Fruit fly (Drosophila melanogaster) whole organism, embryonic: Measurements from ENCODE around the gene CG13842.

ENCODE experiments used
- Ada2b ChIP-seq: fragments of 200-800 bp; sonication (Bioruptor generic); IDR thresholded peaks from 2 replicates; pipeline ENCODE4 v1.3.6; 2022; ENCODE audit warnings: missing biosample characterization, missing genetic modification characterization
- Bgb ChIP-seq: fragments of 200-800 bp; sonication (Bioruptor generic); IDR thresholded peaks from 2 replicates; pipeline ENCODE4 v1.3.6; 2022; ENCODE audit warnings: missing biosample characterization, missing genetic modification characterization; ENCODE audit not compliant: partially characterized antibody
- C15 ChIP-seq: fragments of 200-800 bp; sonication (Bioruptor generic); IDR thresholded peaks from 3 replicates; pipeline ENCODE4 v1.3.6; 2022; ENCODE audit warnings: missing biosample characterization, missing genetic modification characterization
- CG10565 ChIP-seq: fragments of 200-800 bp; sonication (Bioruptor generic); optimal IDR thresholded peaks from 3 replicates; lab custom pipeline; 2016; ENCODE audit warnings: missing biosample characterization, mild to moderate bottlenecking, missing genetic modification characterization
- CG10654 ChIP-seq: fragments of 200-800 bp; sonication (Bioruptor generic); optimal IDR thresholded peaks from 2 replicates; lab custom pipeline; 2016; ENCODE audit warnings: missing biosample characterization, missing genetic modification characterization
- CG11695 ChIP-seq: fragments of 200-800 bp; sonication (Bioruptor generic); IDR thresholded peaks from 3 replicates; pipeline ENCODE4 v1.3.6; 2022; ENCODE audit warnings: missing biosample characterization, missing genetic modification characterization
- CG17802 ChIP-seq: fragments of 200-800 bp; sonication (Bioruptor generic); optimal IDR thresholded peaks from 2 replicates; lab custom pipeline; 2018; ENCODE audit warnings: missing biosample characterization, mild to moderate bottlenecking, missing genetic modification characterization, moderate library complexity
- CG18011 ChIP-seq: fragments of 200-800 bp; sonication (Bioruptor generic); optimal IDR thresholded peaks from 2 replicates; lab custom pipeline; 2017; ENCODE audit warnings: missing biosample characterization, missing genetic modification characterization, mild to moderate bottlenecking, moderate library complexity, missing genotype
- CG2120 ChIP-seq: fragments of 200-800 bp; sonication (Bioruptor generic); optimal IDR thresholded peaks from 3 replicates; lab custom pipeline; 2016; ENCODE audit warnings: missing biosample characterization, missing genetic modification characterization
- CG2678 ChIP-seq: fragments of 200-800 bp; sonication (Bioruptor generic); optimal IDR thresholded peaks from 3 replicates; lab custom pipeline; 2019; ENCODE audit warnings: missing biosample characterization, mild to moderate bottlenecking, missing genetic modification characterization, moderate library complexity
- CG2712 ChIP-seq: fragments of 200-800 bp; optimal IDR thresholded peaks from 3 replicates; lab custom pipeline; 2019; ENCODE audit warnings: missing biosample characterization, mild to moderate bottlenecking, missing genetic modification characterization, moderate library complexity
- CG4328 ChIP-seq: fragments of 200-800 bp; sonication (Bioruptor generic); optimal IDR thresholded peaks from 3 replicates; lab custom pipeline; 2017; ENCODE audit warnings: missing biosample characterization, missing genetic modification reagents, missing genetic modification characterization
- CG6254 ChIP-seq: fragments of 200-800 bp; sonication (Bioruptor generic); optimal IDR thresholded peaks from 3 replicates; lab custom pipeline; 2017; ENCODE audit warnings: mild to moderate bottlenecking, missing biosample characterization, missing genetic modification reagents, missing genetic modification characterization
- CG6791 ChIP-seq: fragments of 200-800 bp; sonication (Bioruptor generic); IDR thresholded peaks from 3 replicates; pipeline ENCODE4 v1.3.6; 2022; ENCODE audit warnings: missing biosample characterization, missing genetic modification characterization; ENCODE audit not compliant: partially characterized antibody
- CG8281 ChIP-seq: fragments of 200-800 bp; sonication (Bioruptor generic); optimal IDR thresholded peaks from 2 replicates; lab custom pipeline; 2018; ENCODE audit warnings: missing biosample characterization, mild to moderate bottlenecking, missing genetic modification characterization, moderate library complexity
- CG8924 ChIP-seq: fragments of 200-800 bp; optimal IDR thresholded peaks from 3 replicates; lab custom pipeline; 2019; ENCODE audit warnings: missing biosample characterization, mild to moderate bottlenecking, missing genetic modification characterization, moderate library complexity
- CG9437 ChIP-seq: fragments of 200-800 bp; sonication (Bioruptor generic); optimal IDR thresholded peaks from 2 replicates; lab custom pipeline; 2018; ENCODE audit warnings: missing biosample characterization, mild to moderate bottlenecking, missing genetic modification characterization
- CG9609 ChIP-seq: fragments of 200-800 bp; sonication (Bioruptor generic); optimal IDR thresholded peaks from 3 replicates; lab custom pipeline; 2016; ENCODE audit warnings: missing biosample characterization, missing genetic modification characterization
- CTCF ChIP-seq: fragments of 200-800 bp; sonication (Bioruptor generic); optimal IDR thresholded peaks from 2 replicates; lab custom pipeline; 2017; ENCODE audit warnings: missing biosample characterization, mild to moderate bottlenecking, missing genetic modification characterization, moderate library complexity
- Chrac-16 ChIP-seq: fragments of 200-800 bp; sonication (Bioruptor generic); optimal IDR thresholded peaks from 3 replicates; lab custom pipeline; 2016; ENCODE audit warnings: missing biosample characterization, missing genetic modification characterization
- Deaf1 ChIP-seq: fragments of 200-800 bp; optimal IDR thresholded peaks from 3 replicates; lab custom pipeline; 2019; ENCODE audit warnings: missing biosample characterization, mild to moderate bottlenecking, missing genetic modification characterization, moderate library complexity
- Dek ChIP-seq: fragments of 200-800 bp; sonication (Bioruptor generic); optimal IDR thresholded peaks from 3 replicates; lab custom pipeline; 2019; ENCODE audit warnings: missing biosample characterization, mild to moderate bottlenecking, missing genetic modification characterization, moderate library complexity
- Dll ChIP-seq: fragments of 200-800 bp; sonication (Bioruptor generic); IDR thresholded peaks from 4 replicates; pipeline ENCODE4 v1.3.6; 2022; ENCODE audit warnings: missing biosample characterization, missing genetic modification characterization; ENCODE audit not compliant: partially characterized antibody
- Eip74EF ChIP-seq, 2 experiments: fragments of 200-800 bp in 1 of 2; fragments of >200 bp in 1 of 2; sonication (Bioruptor generic) in 1 of 2; optimal IDR thresholded peaks; 2 replicates each; lab custom pipeline; 2017 to 2019; ENCODE audit warnings: missing biosample characterization in 2 of 2, missing genetic modification characterization in 2 of 2, mild to moderate bottlenecking in 1 of 2, moderate library complexity in 1 of 2
- HLHmδ ChIP-seq: fragments of 200-800 bp; sonication (Bioruptor generic); optimal IDR thresholded peaks from 2 replicates; lab custom pipeline; 2018; ENCODE audit warnings: missing biosample characterization, mild to moderate bottlenecking, missing genetic modification characterization, moderate library complexity
- Lim3 ChIP-seq: fragments of 200-800 bp; sonication (Bioruptor generic); IDR thresholded peaks from 2 replicates; pipeline ENCODE4 v1.3.6; 2022; ENCODE audit warnings: missing biosample characterization, missing genetic modification characterization
- Mes4 ChIP-seq: fragments of 200-800 bp; sonication (Bioruptor generic); optimal IDR thresholded peaks from 2 replicates; lab custom pipeline; 2016; ENCODE audit warnings: missing biosample characterization, missing genetic modification characterization
- NfI ChIP-seq: fragments of 200-800 bp; sonication (Bioruptor generic); optimal IDR thresholded peaks from 3 replicates; lab custom pipeline; 2018; ENCODE audit warnings: missing biosample characterization, mild to moderate bottlenecking, missing genetic modification characterization, moderate library complexity
- Oaz ChIP-seq: fragments of 200-800 bp; sonication (Bioruptor generic); IDR thresholded peaks from 2 replicates; pipeline ENCODE4 v1.3.6; 2022; ENCODE audit warnings: missing biosample characterization, missing genetic modification characterization
- Ravus ChIP-seq: fragments of 200-800 bp; sonication (Bioruptor generic); IDR thresholded peaks from 2 replicates; pipeline ENCODE4 v1.3.6; 2022; ENCODE audit warnings: missing biosample characterization, missing genetic modification characterization
- Sry-β ChIP-seq: fragments of 200-800 bp; sonication (Bioruptor generic); optimal IDR thresholded peaks from 2 replicates; lab custom pipeline; 2018; ENCODE audit warnings: missing biosample characterization, mild to moderate bottlenecking, missing genetic modification characterization, moderate library complexity
- Tbp ChIP-seq: fragments of >200 bp; optimal IDR thresholded peaks from 2 replicates; lab custom pipeline; 2018; ENCODE audit warnings: missing biosample characterization, missing genetic modification characterization
- Usf ChIP-seq: fragments of 200-800 bp; sonication (Bioruptor generic); optimal IDR thresholded peaks from 2 replicates; lab custom pipeline; 2017; ENCODE audit warnings: missing genotype, missing biosample characterization, missing genetic modification characterization
- abd-A ChIP-seq: fragments of 200-800 bp; sonication (Bioruptor generic); optimal IDR thresholded peaks from 3 replicates; lab custom pipeline; 2019; ENCODE audit warnings: missing biosample characterization, mild to moderate bottlenecking, missing genetic modification characterization, moderate library complexity
- ash1 ChIP-seq: fragments of 200-800 bp; sonication (Bioruptor generic); optimal IDR thresholded peaks from 2 replicates; lab custom pipeline; 2018; ENCODE audit warnings: missing biosample characterization, mild to moderate bottlenecking, missing genetic modification characterization
- bsh ChIP-seq, 2 experiments: fragments of 200-800 bp; sonication (Bioruptor generic); optimal IDR thresholded peaks; 2 replicates each; lab custom pipeline; 2017 to 2018; ENCODE audit warnings: mild to moderate bottlenecking in 2 of 2, missing biosample characterization in 2 of 2, missing genetic modification characterization in 2 of 2, moderate library complexity in 1 of 2
- chinmo ChIP-seq: fragments of 200-800 bp; sonication (Bioruptor generic); IDR thresholded peaks from 4 replicates; pipeline ENCODE4 v1.3.6; 2022; ENCODE audit warnings: missing biosample characterization, missing genetic modification characterization; ENCODE audit not compliant: partially characterized antibody
- dmrt11E ChIP-seq: fragments of 200-800 bp; sonication (Bioruptor generic); optimal IDR thresholded peaks from 3 replicates; lab custom pipeline; 2018; ENCODE audit warnings: missing biosample characterization, mild to moderate bottlenecking, missing genetic modification characterization, moderate library complexity
- emc ChIP-seq: fragments of 200-800 bp; sonication (Bioruptor generic); optimal IDR thresholded peaks from 2 replicates; lab custom pipeline; 2016; ENCODE audit warnings: missing biosample characterization, missing genetic modification characterization
- en ChIP-seq: fragments of 200-800 bp; sonication (Bioruptor generic); optimal IDR thresholded peaks from 2 replicates; lab custom pipeline; 2016; ENCODE audit warnings: missing biosample characterization, missing genetic modification characterization
- ham ChIP-seq: fragments of 200-800 bp; sonication (Bioruptor generic); IDR thresholded peaks from 2 replicates; pipeline ENCODE4 v1.3.6; 2022; ENCODE audit warnings: missing biosample characterization, missing genetic modification characterization
- her ChIP-seq: fragments of 200-800 bp; sonication (Bioruptor generic); optimal IDR thresholded peaks from 2 replicates; lab custom pipeline; 2016; ENCODE audit warnings: missing biosample characterization, missing genetic modification characterization
- lilli ChIP-seq: fragments of 200-800 bp; sonication (Bioruptor generic); optimal IDR thresholded peaks from 3 replicates; lab custom pipeline; 2016; ENCODE audit warnings: missing biosample characterization, missing genetic modification characterization
- lmd ChIP-seq: fragments of 200-800 bp; sonication (Bioruptor generic); IDR thresholded peaks from 2 replicates; pipeline ENCODE4 v1.3.6; 2022; ENCODE audit warnings: missing biosample characterization, missing genetic modification characterization
- psq ChIP-seq: fragments of 200-800 bp; sonication (Bioruptor generic); optimal IDR thresholded peaks from 2 replicates; lab custom pipeline; 2017; ENCODE audit warnings: missing biosample characterization, missing genetic modification characterization
- rib ChIP-seq: fragments of 200-800 bp; sonication (Bioruptor generic); IDR thresholded peaks from 2 replicates; pipeline ENCODE4 v1.3.6; 2022; ENCODE audit warnings: missing biosample characterization, missing genetic modification characterization
- sc ChIP-seq, 3 experiments: fragments of >200 bp in 2 of 3; fragments of 200-800 bp in 1 of 3; sonication (Bioruptor generic) in 1 of 3; optimal IDR thresholded peaks; 2 replicates in 2 of 3; 3 replicates in 1 of 3; lab custom pipeline; 2017; ENCODE audit warnings: mild to moderate bottlenecking in 1 of 3, missing biosample characterization in 1 of 3, missing genetic modification characterization in 1 of 3, missing genetic modification reagents in 1 of 3
- sisA ChIP-seq: fragments of 200-800 bp; sonication (Bioruptor generic); IDR thresholded peaks from 2 replicates; pipeline ENCODE4 v1.3.6; 2022; ENCODE audit warnings: missing biosample characterization, missing genetic modification characterization
- tio ChIP-seq: fragments of 200-800 bp; sonication (Bioruptor generic); optimal IDR thresholded peaks from 2 replicates; lab custom pipeline; 2017; ENCODE audit warnings: missing biosample characterization, missing genetic modification characterization, inconsistent platforms

The CG13842 gene

dm6 chr3R:22667284-22667958 is 39.7 kb downstream of the CG13842 start (continued):
- peak; percentile 39 for TF ChIP-seq Dek (tag; lab: Kevin White, UChicago)
- TF ChIP-seq Deaf1 (tag; lab: Kevin White, UChicago), result peak; percentile 67
- TF ChIP-seq Sry-β, result no peak
- no peak for TF ChIP-seq ash1
- no peak for TF ChIP-seq HLHmδ (GFP tag; lab: Kevin White, UChicago)
- peak; percentile 86 for TF ChIP-seq sisA (GFP tag; lab: Robert Waterston, UW)
- TF ChIP-seq CG6254, result peak; percentile 80
- TF ChIP-seq Usf, result peak; percentile 24
- peak; percentile 64 for TF ChIP-seq tio (GFP tag; lab: Kevin White, UChicago)
- peak; percentile 79 for TF ChIP-seq lmd (GFP tag; lab: Robert Waterston, UW)
- TF ChIP-seq Lim3 (GFP tag; lab: Robert Waterston, UW), result no peak
- peak; percentile 64 for TF ChIP-seq CG17802
- TF ChIP-seq NfI (GFP tag; lab: Kevin White, UChicago), result peak; percentile 37
- peak; percentile 75 for TF ChIP-seq CG8281
- TF ChIP-seq chinmo (GFP tag; lab: Robert Waterston, UW), result no peak
- peak; percentile 24; the same call in 1 of the 2 replicates for TF ChIP-seq Ravus
- TF ChIP-seq CG10654, result peak; percentile 83
- no peak for TF ChIP-seq her (GFP tag; lab: Kevin White, UChicago)
- TF ChIP-seq ham (GFP tag; lab: Robert Waterston, UW), result no peak
- peak; percentile 62 for TF ChIP-seq Chrac-16
- peak; percentile 13 for TF ChIP-seq CG10565 (GFP tag; lab: Kevin White, UChicago)
- peak; percentile 77 to 86 for TF ChIP-seq bsh (GFP tag; optimal IDR thresholded peaks at IDR 0.05; lab: Kevin White, UChicago)
- TF ChIP-seq en (GFP tag; lab: Kevin White, UChicago), result no peak
- peak; percentile 91 for TF ChIP-seq CG8924 (tag; lab: Kevin White, UChicago)
- TF ChIP-seq emc, result no peak
- no peak for TF ChIP-seq abd-A
- TF ChIP-seq CG6791 (GFP tag; lab: Robert Waterston, UW), result no peak
- no peak for TF ChIP-seq C15
- no peak for TF ChIP-seq rib (GFP tag; lab: Robert Waterston, UW)
- no peak for TF ChIP-seq Oaz
- peak; percentile 48 for TF ChIP-seq CG4328
- peak; percentile 66 for TF ChIP-seq Ada2b (GFP tag; lab: Robert Waterston, UW)
- peak; percentile 26 for TF ChIP-seq CTCF (GFP tag; lab: Kevin White, UChicago)
- TF ChIP-seq psq, result no peak
- TF ChIP-seq Dll (GFP tag; lab: Robert Waterston, UW), result no peak
- peak; percentile 87 for TF ChIP-seq dmrt11E
- TF ChIP-seq Bgb, result no peak
- TF ChIP-seq CG11695, result peak; percentile 58; the same call in 1 of the 3 replicates
- TF ChIP-seq CG2712 (tag; lab: Kevin White, UChicago), result peak; percentile 93
- TF ChIP-seq lilli (GFP tag; lab: Kevin White, UChicago), result peak; percentile 50
- TF ChIP-seq CG9437 (GFP tag; lab: Kevin White, UChicago), result peak; percentile 75
- TF ChIP-seq sc (optimal IDR thresholded peaks at IDR 0.05; lab: Kevin White, UChicago), result no peak
- TF ChIP-seq sc (GFP tag; optimal IDR thresholded peaks at IDR 0.05; lab: Kevin White, UChicago), result peak; percentile 69
- no peak for TF ChIP-seq Tbp
- peak in 1 of 2 experiments; percentile 76 for TF ChIP-seq Eip74EF (GFP tag; optimal IDR thresholded peaks at IDR 0.05; lab: Kevin White, UChicago)
- peak; percentile 75 for TF ChIP-seq Mes4 (GFP tag; lab: Kevin White, UChicago)
- peak; percentile 66 for TF ChIP-seq CG9609 (GFP tag; lab: Kevin White, UChicago)
- TF ChIP-seq CG18011 (GFP tag; lab: Kevin White, UChicago), result no peak
- TF ChIP-seq CG2678 (tag; lab: Kevin White, UChicago), result peak; percentile 94
- TF ChIP-seq CG2120 (GFP tag; lab: Kevin White, UChicago), result peak; percentile 36
